Fruit fly (Drosophila melanogaster): ENCODE measurements around the gene okr.

Gene okr

DNA sequence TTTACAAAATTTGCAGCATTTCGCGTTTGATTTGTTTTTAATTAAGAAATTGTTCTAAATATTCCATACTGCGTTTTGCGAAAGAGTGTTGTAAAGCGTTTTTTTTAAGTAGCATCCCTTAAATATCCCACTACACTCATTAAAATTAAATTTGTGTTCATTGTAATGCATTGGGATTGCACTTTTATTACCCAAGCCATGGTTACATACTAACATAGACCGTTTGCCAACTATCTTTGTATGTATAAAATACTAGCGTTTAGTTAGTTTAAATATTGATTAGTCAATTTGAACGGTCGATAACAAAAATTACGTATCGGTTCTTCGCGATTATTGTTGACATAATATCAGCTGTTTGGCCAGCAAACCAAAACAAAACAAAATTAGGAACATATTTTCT lies 47.2 kb upstream of the okr start, which contains the start of the genes cnir and CG17221 (continued):
- TF ChIP-seq CG9215 (GFP tag; IDR thresholded peaks at IDR 0.05) (peak; percentile 36), CG8944 (GFP tag; optimal IDR thresholded peaks at IDR 0.05) (peak; percentile 63), ATbp (GFP tag; optimal IDR thresholded peaks at IDR 0.05) (no peak), lab (GFP tag; optimal IDR thresholded peaks at IDR 0.05) (peak; percentile 77), jumu (GFP tag; optimal IDR thresholded peaks at IDR 0.05) (peak; percentile 65), CG18011 (GFP tag; optimal IDR thresholded peaks at IDR 0.05) (peak; percentile 61), Lhr (GFP tag; optimal IDR thresholded peaks at IDR 0.05) (no peak), CG1832 (GFP tag; optimal IDR thresholded peaks at IDR 0.05) (no peak), Dp (GFP tag; optimal IDR thresholded peaks at IDR 0.05) (peak; percentile 59), Hand (GFP tag; optimal IDR thresholded peaks at IDR 0.05) (peak; percentile 4), ham (GFP tag; IDR thresholded peaks at IDR 0.05) (no peak), CG18476 (GFP tag; optimal IDR thresholded peaks at IDR 0.05) (peak; percentile 82), ttk (GFP tag; IDR thresholded peaks at IDR 0.05) (peak; percentile 69; the same call in 1 of the 2 replicates), CG7963 (GFP tag; IDR thresholded peaks at IDR 0.05; ENCODE audit: partially characterized antibody) (no peak), pb (GFP tag; optimal IDR thresholded peaks at IDR 0.05) (peak; percentile 13), Sry-δ (GFP tag; optimal IDR thresholded peaks at IDR 0.05) (peak; percentile 72), pros (GFP tag; optimal IDR thresholded peaks at IDR 0.05) (no peak), CG17385 (GFP tag; optimal IDR thresholded peaks at IDR 0.05) (peak; percentile 70), scrt (GFP tag; optimal IDR thresholded peaks at IDR 0.05) (peak; percentile 43), so (GFP tag; IDR thresholded peaks at IDR 0.05) (no peak), D (optimal IDR thresholded peaks at IDR 0.05) (no peak), D (GFP tag; optimal IDR thresholded peaks at IDR 0.05) (peak; percentile 38), CG16813 (GFP tag; IDR thresholded peaks at IDR 0.05; ENCODE audit: partially characterized antibody) (no peak), unc-4 (GFP tag; IDR thresholded peaks at IDR 0.05; ENCODE audit: partially characterized antibody) (peak; percentile 67; the same call in 1 of the 2 replicates), az2 (GFP tag; optimal IDR thresholded peaks at IDR 0.05) (peak; percentile 75), Mes4 (GFP tag; optimal IDR thresholded peaks at IDR 0.05) (peak; percentile 46), CG12236 (GFP tag; optimal IDR thresholded peaks at IDR 0.05) (peak; percentile 55), seq (GFP tag; IDR thresholded peaks at IDR 0.05) (peak; percentile 49; the same call in 1 of the 2 replicates), MBD-R2 (GFP tag; IDR thresholded peaks at IDR 0.05) (peak; percentile 65), CG31388 (GFP tag; optimal IDR thresholded peaks at IDR 0.05) (peak; percentile 25), CG7786 (GFP tag; optimal IDR thresholded peaks at IDR 0.05) (peak; percentile 49), Kr (GFP tag; optimal IDR thresholded peaks at IDR 0.05) (no peak), bab2 (GFP tag; optimal IDR thresholded peaks at IDR 0.05) (peak; percentile 70), CG15479 (GFP tag; optimal IDR thresholded peaks at IDR 0.05) (no peak), CG17328 (GFP tag; IDR thresholded peaks at IDR 0.05) (no peak), mld (GFP tag; IDR thresholded peaks at IDR 0.05; ENCODE audit: partially characterized antibody) (no peak), Dip3 (GFP tag; optimal IDR thresholded peaks at IDR 0.05) (peak; percentile 70), en (GFP tag; optimal IDR thresholded peaks at IDR 0.05) (peak; percentile 39), CG10462 (GFP tag; optimal IDR thresholded peaks at IDR 0.05) (peak; percentile 61), ERR (GFP tag; optimal IDR thresholded peaks at IDR 0.05) (peak; percentile 48), CG10565 (GFP tag; optimal IDR thresholded peaks at IDR 0.05) (no peak), Sry-β (GFP tag; optimal IDR thresholded peaks at IDR 0.05) (no peak), CG13775 (GFP tag; optimal IDR thresholded peaks at IDR 0.05) (peak; percentile 58), croc (GFP tag; conservative IDR thresholded peaks at IDR 0.05) (no peak), pho (GFP tag; optimal IDR thresholded peaks at IDR 0.05) (peak; percentile 68)
